Fruit fly (Drosophila melanogaster): ENCODE data around the gene Ddr.

Ddr gene

DNA sequence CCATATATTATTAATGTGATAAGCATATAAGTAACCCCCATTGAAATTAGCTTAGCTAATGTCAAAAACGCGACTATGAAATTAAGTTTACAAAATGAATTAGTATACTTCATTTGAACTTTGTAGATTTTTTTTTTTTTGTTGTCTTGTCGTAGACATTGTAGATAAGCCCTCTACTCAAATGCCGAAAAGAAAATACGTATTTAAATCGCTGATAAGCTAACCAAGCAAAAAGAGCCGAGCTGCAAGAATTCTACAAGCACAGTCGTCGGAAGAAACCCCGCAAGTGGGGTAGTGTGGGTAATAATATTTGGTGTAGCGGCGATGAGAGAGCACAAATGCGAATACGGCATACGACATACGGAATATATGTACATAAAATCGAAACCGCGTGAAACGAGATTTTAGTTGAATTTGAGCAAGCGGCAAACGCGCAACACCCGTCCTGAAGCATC lies 114.6 kb downstream of the Ddr start, which contains the start of gene Nepl4:
TSS of gene Nepl4 (plus strand) at position 405 of the 455 bp plus-strand sequence.
- no peak for TF ChIP-seq EcR (GFP tag; optimal IDR thresholded peaks at IDR 0.05)
- TF ChIP-seq CG17806 (tag; optimal IDR thresholded peaks at IDR 0.05), result no peak
- no peak for TF ChIP-seq D1 (tag; optimal IDR thresholded peaks at IDR 0.05)
- TF ChIP-seq CG12605 (GFP tag; IDR thresholded peaks at IDR 0.05), result no peak
- no peak for TF ChIP-seq Ets98B (GFP tag; IDR thresholded peaks at IDR 0.05)
- TF ChIP-seq CG34367 (tag; optimal IDR thresholded peaks at IDR 0.05), result no peak
- no peak for TF ChIP-seq gl (tag; optimal IDR thresholded peaks at IDR 0.05)
- no peak for TF ChIP-seq CG13204 (GFP tag; optimal IDR thresholded peaks at IDR 0.05)
- TF ChIP-seq Snoo (tag; optimal IDR thresholded peaks at IDR 0.05), result no peak

DNA sequence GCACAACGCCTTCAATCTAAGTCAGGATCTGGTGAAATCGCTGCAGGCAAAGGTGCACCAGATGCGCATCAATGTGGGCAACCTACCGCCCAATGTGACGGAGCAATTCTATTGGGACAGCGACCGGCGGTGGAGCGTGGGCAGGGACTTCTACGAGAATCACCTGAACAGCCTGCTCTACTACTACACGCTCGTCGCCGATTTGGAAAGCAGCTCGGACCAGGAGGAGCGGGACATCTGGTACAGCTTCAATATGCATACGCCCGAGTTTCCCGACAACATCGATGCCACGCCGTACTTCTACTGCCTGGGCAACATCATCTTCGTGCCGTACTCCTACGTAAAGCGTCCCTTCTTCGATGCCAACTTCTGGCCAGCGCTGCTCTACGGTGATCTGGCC lies 116.4 kb downstream of the Ddr start:
- no peak for TF ChIP-seq CG32121 (GFP tag; IDR thresholded peaks at IDR 0.05)
- no peak for TF ChIP-seq Snoo (tag; optimal IDR thresholded peaks at IDR 0.05)
- no peak for TF ChIP-seq CG34367 (tag; optimal IDR thresholded peaks at IDR 0.05)
- TF ChIP-seq CG9948 (tag; optimal IDR thresholded peaks at IDR 0.05), result no peak
- TF ChIP-seq Ets98B (GFP tag; IDR thresholded peaks at IDR 0.05), result no peak
- TF ChIP-seq CG4496 (GFP tag; IDR thresholded peaks at IDR 0.05), result no peak
- TF ChIP-seq CG14655 (GFP tag; optimal IDR thresholded peaks at IDR 0.05), result no peak
- no peak for TF ChIP-seq CG15710 (tag; optimal IDR thresholded peaks at IDR 0.05)
- TF ChIP-seq EcR (GFP tag; optimal IDR thresholded peaks at IDR 0.05), result no peak
- TF ChIP-seq D1 (tag; optimal IDR thresholded peaks at IDR 0.05), result no peak
- no peak for TF ChIP-seq CG12605 (GFP tag; IDR thresholded peaks at IDR 0.05)
- TF ChIP-seq CG8159 (tag; optimal IDR thresholded peaks at IDR 0.05), result no peak
- no peak for TF ChIP-seq CG8301 (tag; optimal IDR thresholded peaks at IDR 0.05)
- TF ChIP-seq CG10348 (GFP tag; IDR thresholded peaks at IDR 0.05), result no peak
- no peak for TF ChIP-seq fd96Ca (GFP tag; IDR thresholded peaks at IDR 0.05)
- TF ChIP-seq CG13204 (GFP tag; optimal IDR thresholded peaks at IDR 0.05), result no peak
- TF ChIP-seq rn (GFP tag; IDR thresholded peaks at IDR 0.05), result no peak
- no peak for TF ChIP-seq CG17806 (tag; optimal IDR thresholded peaks at IDR 0.05)
- no peak for TF ChIP-seq Pif1A (GFP tag; optimal IDR thresholded peaks at IDR 0.05)

DNA sequence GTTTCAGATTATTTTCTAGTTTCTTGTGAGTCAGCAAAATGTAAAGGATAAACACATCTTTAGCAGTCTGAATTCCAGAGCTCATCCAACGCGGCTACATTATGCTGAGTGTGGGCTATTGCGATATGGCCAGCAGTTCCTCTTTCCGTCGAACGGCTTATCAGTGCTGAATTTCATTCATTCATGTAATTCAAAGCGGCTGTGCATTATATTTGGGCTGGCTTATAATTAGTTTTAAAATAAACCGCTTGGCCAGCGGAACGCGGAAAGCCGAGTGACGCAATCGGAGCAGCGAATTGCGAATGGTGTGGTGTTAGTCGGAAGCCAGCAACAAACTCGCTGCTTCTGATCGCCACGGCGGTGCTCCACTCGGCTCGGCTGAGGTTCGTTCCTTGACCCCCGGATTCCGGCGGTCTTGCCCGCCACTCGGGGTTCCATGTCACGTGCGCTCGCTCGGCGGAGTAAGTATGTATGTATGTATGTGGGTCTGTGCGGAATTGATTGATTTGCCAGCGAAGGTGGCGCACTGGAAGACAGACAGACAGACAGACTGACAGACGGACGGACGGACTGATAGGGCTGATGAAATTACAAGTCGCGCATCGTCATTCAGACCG lies 118.2 kb downstream of the Ddr start:
- TF ChIP-seq CG8159 (tag; optimal IDR thresholded peaks at IDR 0.05) (no peak), CG9948 (tag; optimal IDR thresholded peaks at IDR 0.05) (no peak), Snoo (tag; optimal IDR thresholded peaks at IDR 0.05) (no peak), CG12605 (GFP tag; IDR thresholded peaks at IDR 0.05) (no peak), Ets98B (GFP tag; IDR thresholded peaks at IDR 0.05) (no peak), rn (GFP tag; IDR thresholded peaks at IDR 0.05) (no peak), CG13204 (GFP tag; optimal IDR thresholded peaks at IDR 0.05) (no peak), CG10348 (GFP tag; IDR thresholded peaks at IDR 0.05) (no peak), CG4496 (GFP tag; IDR thresholded peaks at IDR 0.05) (no peak), gl (tag; optimal IDR thresholded peaks at IDR 0.05) (no peak)

dm6 chr2L:6372088-6372487 lies 119.2 kb downstream of the Ddr start, which contains the start of gene slam:
Gene slam (plus strand): TSS chr2L:6372388.
- TF ChIP-seq CG12605 (GFP tag; IDR thresholded peaks at IDR 0.05) (no peak), CG10348 (GFP tag; IDR thresholded peaks at IDR 0.05) (no peak), CG17806 (tag; optimal IDR thresholded peaks at IDR 0.05) (no peak), Snoo (tag; optimal IDR thresholded peaks at IDR 0.05) (no peak), CG8301 (tag; optimal IDR thresholded peaks at IDR 0.05) (no peak), EcR (GFP tag; optimal IDR thresholded peaks at IDR 0.05) (no peak), Ets98B (GFP tag; IDR thresholded peaks at IDR 0.05) (no peak), CG13204 (GFP tag; optimal IDR thresholded peaks at IDR 0.05) (no peak), rn (GFP tag; IDR thresholded peaks at IDR 0.05) (no peak)

Data from whole organism, pupa.